Worm (Caenorhabditis elegans): ENCODE data around the gene F25E5.16.
A peak's percentile ranks its signal among the peaks of the same experiment; 100 is the strongest.

Gene F25E5.16

DNA sequence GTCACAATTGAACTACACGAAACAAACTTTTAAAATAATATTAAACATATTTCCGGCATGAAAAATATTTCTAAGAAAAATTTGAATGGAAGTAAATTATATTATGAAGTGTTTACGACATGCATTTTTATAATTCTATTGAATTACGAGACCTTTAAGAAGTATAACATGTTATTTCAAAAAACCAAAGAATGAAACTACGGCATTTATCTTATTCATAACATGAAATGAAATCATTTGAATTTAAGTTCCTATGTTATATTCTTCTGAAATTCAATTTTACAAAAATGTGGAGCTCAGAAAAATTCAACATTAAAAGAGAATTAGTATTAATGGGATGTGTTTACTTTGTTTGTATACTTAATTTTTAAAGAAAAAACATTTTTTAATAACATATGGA, 7.1 kb upstream of the F25E5.16 start, which contains the start of gene srw-71:
Gene srw-71, minus strand, starts transcription at position 101 of the 400 bp plus-strand sequence.
- TF ChIP-seq hmg-1.2 (GFP tag; IDR thresholded peaks at IDR 0.05): no peak
- no peak for TF ChIP-seq F37B4.10 (GFP tag; IDR thresholded peaks at IDR 0.05)
- TF ChIP-seq madf-8 (GFP tag; conservative IDR thresholded peaks at IDR 0.05): no peak
- TF ChIP-seq fkh-3 (tag; optimal IDR thresholded peaks at IDR 0.05): no peak
- TF ChIP-seq F55B11.4 (tag; optimal IDR thresholded peaks at IDR 0.05; ENCODE audit: borderline replicate concordance, insufficient read depth): no peak

DNA sequence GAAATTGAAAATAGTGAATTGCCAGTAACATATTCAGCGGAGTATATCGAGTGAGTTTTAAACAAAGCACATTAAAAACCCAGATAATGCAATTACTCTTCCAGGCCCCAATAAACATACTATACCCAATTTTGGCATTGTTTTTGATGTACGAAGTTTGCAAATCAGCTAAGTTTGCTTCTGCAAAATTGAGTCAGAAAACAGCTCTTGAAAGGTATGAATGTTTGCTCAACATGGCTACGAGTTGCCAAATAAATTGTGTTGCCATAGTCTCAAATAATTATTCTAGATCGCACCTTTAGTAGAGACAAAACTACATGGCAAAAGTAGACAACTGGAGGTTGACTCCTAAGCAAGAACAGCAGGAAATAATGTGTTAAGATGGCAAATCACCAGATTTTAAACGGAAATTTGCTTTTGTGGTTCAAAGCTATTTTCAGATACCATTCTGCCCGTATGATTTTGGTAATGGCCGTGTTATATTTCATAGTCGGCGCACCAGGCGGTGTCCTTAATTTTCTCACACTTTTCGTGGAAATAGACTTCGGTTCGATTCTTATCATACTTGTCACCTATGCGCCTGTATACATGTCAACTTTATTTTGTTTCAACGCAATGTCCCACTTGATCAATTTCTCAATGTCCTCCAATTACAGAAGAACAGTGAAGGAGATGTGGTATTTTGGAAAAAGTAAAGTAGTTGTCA, 5.5 kb upstream of the F25E5.16 start:
- TF ChIP-seq ceh-40 (GFP tag; IDR thresholded peaks at IDR 0.05) (0 out of 2 replicates have a peak, but pooled peaks have one; percentile 6), snpc-1.1 (tag; optimal IDR thresholded peaks at IDR 0.05; ENCODE audit: insufficient read depth) (no peak), rpc-1 (optimal IDR thresholded peaks at IDR 0.05) (no peak), rpc-1 (tag; optimal IDR thresholded peaks at IDR 0.05) (no peak), F57C9.4 (tag; optimal IDR thresholded peaks at IDR 0.05) (peak; percentile 50), nhr-179 (tag; optimal IDR thresholded peaks at IDR 0.05) (no peak), F55B11.4 (tag; optimal IDR thresholded peaks at IDR 0.05; ENCODE audit: borderline replicate concordance, insufficient read depth) (no peak), ama-1 (optimal IDR thresholded peaks at IDR 0.05) (peak; percentile 88), ama-1 (GFP tag; optimal IDR thresholded peaks at IDR 0.05) (no peak), sdz-38 (tag; optimal IDR thresholded peaks at IDR 0.05) (no peak), somi-1 (GFP tag; optimal IDR thresholded peaks at IDR 0.05) (no peak), chd-7 (tag; optimal IDR thresholded peaks at IDR 0.05) (peak; percentile 82), madf-3 (GFP tag; IDR thresholded peaks at IDR 0.05) (0 out of 2 replicates have a peak, but pooled peaks have one; percentile 2), madf-10 (tag; optimal IDR thresholded peaks at IDR 0.05) (peak; percentile 82), nfya-1 (tag; optimal IDR thresholded peaks at IDR 0.05; ENCODE audit: borderline replicate concordance, insufficient read depth) (no peak), Y53G8AR.9 (GFP tag; conservative IDR thresholded peaks at IDR 0.05) (peak; percentile 91; the same call in 1 of the 2 replicates), nfya-2 (GFP tag; IDR thresholded peaks at IDR 0.05) (0 out of 2 replicates have a peak, but pooled peaks have one; percentile 38), C17E4.6 (GFP tag; IDR thresholded peaks at IDR 0.05) (no peak), akir-1 (GFP tag; optimal IDR thresholded peaks at IDR 0.05) (no peak), atf-7 (tag; optimal IDR thresholded peaks at IDR 0.05) (peak; percentile 39), T26A5.8 (tag; optimal IDR thresholded peaks at IDR 0.05) (no peak), F23B12.7 (tag; optimal IDR thresholded peaks at IDR 0.05; ENCODE audit: insufficient read depth) (no peak), nhr-27 (tag; optimal IDR thresholded peaks at IDR 0.05) (peak; percentile 33), lin-26 (GFP tag; IDR thresholded peaks at IDR 0.05) (no peak; the same call in 1 of the 2 replicates), nhr-120 (GFP tag; IDR thresholded peaks at IDR 0.05) (no peak), attf-5 (GFP tag; optimal IDR thresholded peaks at IDR 0.05) (peak; percentile 50), lir-1 (GFP tag; conservative IDR thresholded peaks at IDR 0.05) (no peak), lsl-1 (GFP tag; optimal IDR thresholded peaks at IDR 0.05) (no peak), mcd-1 (GFP tag; IDR thresholded peaks at IDR 0.05) (no peak), D2030.7 (GFP tag; IDR thresholded peaks at IDR 0.05) (no peak), ztf-26 (tag; optimal IDR thresholded peaks at IDR 0.05) (peak; percentile 40), sptf-2 (GFP tag; optimal IDR thresholded peaks at IDR 0.05) (no peak), hrde-1 (tag; optimal IDR thresholded peaks at IDR 0.05; ENCODE audit: borderline replicate concordance) (no peak), ceh-27 (GFP tag; optimal IDR thresholded peaks at IDR 0.05) (peak; percentile 9), B0035.1 (tag; optimal IDR thresholded peaks at IDR 0.05) (peak; percentile 21), Y56A3A.18 (GFP tag; IDR thresholded peaks at IDR 0.05) (peak; percentile 56), let-607 (tag; optimal IDR thresholded peaks at IDR 0.05) (peak in 1 of 2 experiments; percentile 42), attf-3 (GFP tag; conservative IDR thresholded peaks at IDR 0.05) (no peak), zfh-2 (GFP tag; conservative IDR thresholded peaks at IDR 0.05) (no peak), F10E7.11 (tag; optimal IDR thresholded peaks at IDR 0.05) (no peak), unc-62 (GFP tag; optimal IDR thresholded peaks at IDR 0.05) (no peak)
